Fruit fly (Drosophila melanogaster) whole organism, embryonic: ENCODE measurements around the gene dgt2.

ENCODE experiments used
- CG10147 ChIP-seq: fragments of 200-800 bp; sonication (Bioruptor generic); optimal IDR thresholded peaks from 2 replicates; lab custom pipeline; 2019; ENCODE audit warnings: missing biosample characterization, mild to moderate bottlenecking, missing genetic modification characterization, moderate library complexity
- CG10462 ChIP-seq: fragments of 200-800 bp; sonication (Bioruptor generic); optimal IDR thresholded peaks from 2 replicates; lab custom pipeline; 2016; ENCODE audit warnings: missing biosample characterization, missing genetic modification characterization
- CG11723 ChIP-seq: fragments of 200-800 bp; sonication (Bioruptor generic); optimal IDR thresholded peaks from 2 replicates; lab custom pipeline; 2017; ENCODE audit warnings: missing biosample characterization, mild to moderate bottlenecking, missing genetic modification characterization
- CG13775 ChIP-seq: fragments of 200-800 bp; sonication (Bioruptor generic); optimal IDR thresholded peaks from 3 replicates; lab custom pipeline; 2017; ENCODE audit warnings: missing biosample characterization, mild to moderate bottlenecking, missing genetic modification characterization
- CG13894 ChIP-seq: fragments of 200-800 bp; sonication (Bioruptor generic); optimal IDR thresholded peaks from 3 replicates; lab custom pipeline; 2018; ENCODE audit warnings: missing biosample characterization, mild to moderate bottlenecking, missing genetic modification characterization, moderate library complexity
- CG14014 ChIP-seq: fragments of 200-800 bp; sonication (Bioruptor generic); IDR thresholded peaks from 2 replicates; pipeline ENCODE4 v1.3.6; 2022; ENCODE audit warnings: missing biosample characterization, missing genetic modification characterization
- CG15514 ChIP-seq: fragments of 200-800 bp; sonication (Bioruptor generic); optimal IDR thresholded peaks from 3 replicates; lab custom pipeline; 2017; ENCODE audit warnings: missing biosample characterization, missing genetic modification characterization, mild to moderate bottlenecking, moderate library complexity, missing genetic modification reagents
- CG15696 ChIP-seq: fragments of 200-800 bp; sonication (Bioruptor generic); optimal IDR thresholded peaks from 2 replicates; lab custom pipeline; 2019; ENCODE audit warnings: missing biosample characterization, mild to moderate bottlenecking, missing genetic modification characterization, moderate library complexity
- CG17361 ChIP-seq: fragments of 200-800 bp; sonication (Bioruptor generic); IDR thresholded peaks from 3 replicates; pipeline ENCODE4 v1.3.6; 2022; ENCODE audit warnings: missing biosample characterization, missing genetic modification characterization
- CG17568 ChIP-seq: fragments of 200-800 bp; sonication (Bioruptor generic); optimal IDR thresholded peaks from 2 replicates; lab custom pipeline; 2018; ENCODE audit warnings: missing biosample characterization, mild to moderate bottlenecking, missing genetic modification characterization, moderate library complexity
- CG17829 ChIP-seq: fragments of 200-800 bp; optimal IDR thresholded peaks from 2 replicates; lab custom pipeline; 2019; ENCODE audit warnings: missing biosample characterization, mild to moderate bottlenecking, missing genetic modification characterization, moderate library complexity
- CG30403 ChIP-seq: fragments of 200-800 bp; sonication (Bioruptor generic); optimal IDR thresholded peaks from 3 replicates; lab custom pipeline; 2016; ENCODE audit warnings: missing biosample characterization, missing genetic modification characterization
- CG32772 ChIP-seq: fragments of 200-800 bp; sonication (Bioruptor generic); IDR thresholded peaks from 2 replicates; pipeline ENCODE4 v1.3.6; 2022; ENCODE audit warnings: missing biosample characterization, missing genetic modification characterization
- CG4424 ChIP-seq: fragments of 200-800 bp; sonication (Bioruptor generic); optimal IDR thresholded peaks from 3 replicates; lab custom pipeline; 2016; ENCODE audit warnings: missing biosample characterization, missing genetic modification characterization
- CG5180 ChIP-seq: fragments of 200-800 bp; sonication (Bioruptor generic); optimal IDR thresholded peaks from 3 replicates; lab custom pipeline; 2017; ENCODE audit warnings: missing biosample characterization, missing genetic modification characterization, mild to moderate bottlenecking, moderate library complexity, missing genetic modification reagents
- CG8388 ChIP-seq: fragments of 200-800 bp; sonication (Bioruptor generic); optimal IDR thresholded peaks from 2 replicates; lab custom pipeline; 2019; ENCODE audit warnings: missing biosample characterization, mild to moderate bottlenecking, missing genetic modification characterization, moderate library complexity
- CG8478 ChIP-seq: fragments of >200 bp; optimal IDR thresholded peaks from 2 replicates; lab custom pipeline; 2018
- CG9727 ChIP-seq: fragments of 200-800 bp; sonication (Bioruptor generic); optimal IDR thresholded peaks from 3 replicates; lab custom pipeline; 2017; ENCODE audit warnings: missing biosample characterization, mild to moderate bottlenecking, missing genetic modification characterization
- CrebB ChIP-seq: fragments of 200-800 bp; sonication (Bioruptor generic); optimal IDR thresholded peaks from 3 replicates; lab custom pipeline; 2018; ENCODE audit warnings: missing biosample characterization, mild to moderate bottlenecking, missing genetic modification characterization
- E2f2 ChIP-seq: fragments of 200-800 bp; sonication (Bioruptor generic); IDR thresholded peaks from 2 replicates; pipeline ENCODE4 v1.3.6; 2022; ENCODE audit warnings: missing biosample characterization, missing genetic modification characterization
- HHEX ChIP-seq: fragments of 200-800 bp; sonication (Bioruptor generic); optimal IDR thresholded peaks from 3 replicates; lab custom pipeline; 2017; ENCODE audit warnings: missing biosample characterization, mild to moderate bottlenecking, missing genetic modification characterization, missing genetic modification reagents
- Hr78 ChIP-seq, 2 experiments: fragments of 200-800 bp in 1 of 2; fragments of >200 bp in 1 of 2; sonication (Bioruptor generic) in 1 of 2; optimal IDR thresholded peaks; 2 replicates each; lab custom pipeline; 2017 to 2019; ENCODE audit warnings: missing biosample characterization in 2 of 2, missing genetic modification characterization in 2 of 2, mild to moderate bottlenecking in 1 of 2, moderate library complexity in 1 of 2
- Kr ChIP-seq: fragments of 200-800 bp; sonication (Bioruptor generic); optimal IDR thresholded peaks from 2 replicates; lab custom pipeline; 2017; ENCODE audit warnings: missing biosample characterization, mild to moderate bottlenecking, missing genetic modification characterization
- MBD-R2 ChIP-seq: fragments of 200-800 bp; sonication (Bioruptor generic); IDR thresholded peaks from 2 replicates; pipeline ENCODE4 v1.3.6; 2022; ENCODE audit warnings: missing biosample characterization, missing genetic modification characterization
- Mad ChIP-seq: fragments of 200-800 bp; sonication (Bioruptor generic); optimal IDR thresholded peaks from 2 replicates; lab custom pipeline; 2016; ENCODE audit warnings: missing biosample characterization, missing genetic modification characterization
- Myb ChIP-seq: fragments of 200-800 bp; sonication (Bioruptor generic); optimal IDR thresholded peaks from 2 replicates; lab custom pipeline; 2016; ENCODE audit warnings: missing biosample characterization, missing genetic modification characterization
- NC2α ChIP-seq: fragments of 200-800 bp; sonication (Bioruptor generic); optimal IDR thresholded peaks from 2 replicates; lab custom pipeline; 2016; ENCODE audit warnings: missing biosample characterization, missing genetic modification characterization
- Neu2 ChIP-seq: fragments of 200-800 bp; sonication (Bioruptor generic); optimal IDR thresholded peaks from 3 replicates; lab custom pipeline; 2016; ENCODE audit warnings: missing biosample characterization, missing genetic modification characterization, borderline replicate concordance
- NfI ChIP-seq: fragments of 200-800 bp; sonication (Bioruptor generic); optimal IDR thresholded peaks from 3 replicates; lab custom pipeline; 2018; ENCODE audit warnings: missing biosample characterization, mild to moderate bottlenecking, missing genetic modification characterization, moderate library complexity
- Optix ChIP-seq: fragments of 200-800 bp; sonication (Bioruptor generic); IDR thresholded peaks from 3 replicates; pipeline ENCODE4 v1.3.6; 2022; ENCODE audit warnings: missing biosample characterization, missing genetic modification characterization
- Ravus ChIP-seq: fragments of 200-800 bp; sonication (Bioruptor generic); IDR thresholded peaks from 2 replicates; pipeline ENCODE4 v1.3.6; 2022; ENCODE audit warnings: missing biosample characterization, missing genetic modification characterization
- Sox102F ChIP-seq: fragments of 200-800 bp; sonication (Bioruptor generic); optimal IDR thresholded peaks from 2 replicates; lab custom pipeline; 2018; ENCODE audit warnings: missing biosample characterization, mild to moderate bottlenecking, missing genetic modification characterization, moderate library complexity
- Sry-β ChIP-seq: fragments of 200-800 bp; sonication (Bioruptor generic); optimal IDR thresholded peaks from 2 replicates; lab custom pipeline; 2018; ENCODE audit warnings: missing biosample characterization, mild to moderate bottlenecking, missing genetic modification characterization, moderate library complexity
- Sry-δ ChIP-seq: fragments of 200-800 bp; sonication (Bioruptor generic); optimal IDR thresholded peaks from 2 replicates; lab custom pipeline; 2016; ENCODE audit warnings: missing biosample characterization, missing genetic modification characterization
- Xrp1 ChIP-seq: fragments of 200-800 bp; sonication (Bioruptor generic); IDR thresholded peaks from 2 replicates; pipeline ENCODE4 v1.3.6; 2022; ENCODE audit warnings: missing biosample characterization, missing genetic modification characterization
- YL-1 ChIP-seq: fragments of 200-800 bp; sonication (Bioruptor generic); optimal IDR thresholded peaks from 3 replicates; lab custom pipeline; 2017; ENCODE audit warnings: missing biosample characterization, mild to moderate bottlenecking, missing genetic modification characterization
- bab2 ChIP-seq: fragments of 200-800 bp; sonication (Bioruptor generic); optimal IDR thresholded peaks from 2 replicates; lab custom pipeline; 2016; ENCODE audit warnings: missing biosample characterization, missing genetic modification characterization
- chm ChIP-seq: fragments of 200-800 bp; sonication (Bioruptor generic); IDR thresholded peaks from 2 replicates; pipeline ENCODE4 v1.3.6; 2022; ENCODE audit warnings: missing biosample characterization, missing genetic modification characterization
- crp ChIP-seq, 2 experiments: fragments of 200-800 bp; sonication (Bioruptor generic); optimal IDR thresholded peaks; 2 replicates in 1 of 2; 3 replicates in 1 of 2; lab custom pipeline; 2017; ENCODE audit warnings: missing biosample characterization in 2 of 2, missing genetic modification characterization in 2 of 2, mild to moderate bottlenecking in 1 of 2, moderate library complexity in 1 of 2
- dan ChIP-seq: fragments of 200-800 bp; sonication (Bioruptor generic); IDR thresholded peaks from 2 replicates; pipeline ENCODE4 v1.3.6; 2022; ENCODE audit warnings: missing biosample characterization, missing genetic modification characterization
- dm ChIP-seq: fragments of 200-800 bp; sonication (Bioruptor generic); optimal IDR thresholded peaks from 3 replicates; lab custom pipeline; 2016; ENCODE audit warnings: missing biosample characterization, missing genetic modification characterization
- hb ChIP-seq: fragments of 200-800 bp; sonication (Bioruptor generic); IDR thresholded peaks from 3 replicates; pipeline ENCODE4 v1.3.6; 2022; ENCODE audit warnings: missing biosample characterization, missing genetic modification characterization; ENCODE audit not compliant: partially characterized antibody
- odd ChIP-seq: fragments of 200-800 bp; sonication (Bioruptor generic); optimal IDR thresholded peaks from 2 replicates; lab custom pipeline; 2017; ENCODE audit warnings: missing biosample characterization, mild to moderate bottlenecking, missing genetic modification characterization
- pfk ChIP-seq: fragments of 200-800 bp; sonication (Bioruptor generic); optimal IDR thresholded peaks from 2 replicates; lab custom pipeline; 2018; ENCODE audit warnings: missing biosample characterization, mild to moderate bottlenecking, missing genetic modification characterization, moderate library complexity
- phol ChIP-seq: fragments of 200-800 bp; sonication (Bioruptor generic); optimal IDR thresholded peaks from 3 replicates; lab custom pipeline; 2018; ENCODE audit warnings: missing biosample characterization, mild to moderate bottlenecking, missing genetic modification characterization, moderate library complexity
- pzg ChIP-seq: fragments of 200-800 bp; sonication (Bioruptor generic); optimal IDR thresholded peaks from 3 replicates; lab custom pipeline; 2018; ENCODE audit warnings: missing biosample characterization, mild to moderate bottlenecking, missing genetic modification characterization, moderate library complexity
- ssp ChIP-seq: fragments of 200-800 bp; sonication (Bioruptor generic); IDR thresholded peaks from 2 replicates; pipeline ENCODE4 v1.3.6; 2022; ENCODE audit warnings: missing biosample characterization, missing genetic modification characterization
- stwl ChIP-seq: fragments of 200-800 bp; sonication (Bioruptor generic); optimal IDR thresholded peaks from 3 replicates; lab custom pipeline; 2018; ENCODE audit warnings: missing biosample characterization, mild to moderate bottlenecking, missing genetic modification characterization, moderate library complexity
- sug ChIP-seq: fragments of 200-800 bp; optimal IDR thresholded peaks from 2 replicates; lab custom pipeline; 2019; ENCODE audit warnings: missing biosample characterization, mild to moderate bottlenecking, missing genetic modification characterization, moderate library complexity
- tgo ChIP-seq: fragments of 200-800 bp; sonication (Bioruptor generic); IDR thresholded peaks from 3 replicates; pipeline ENCODE4 v1.3.6; 2022; ENCODE audit warnings: missing biosample characterization, missing genetic modification characterization
- vvl ChIP-seq: fragments of 200-800 bp; sonication (Bioruptor generic); IDR thresholded peaks from 2 replicates; pipeline ENCODE4 v1.3.6; 2022; ENCODE audit warnings: missing biosample characterization, missing genetic modification characterization

dgt2 gene

DNA sequence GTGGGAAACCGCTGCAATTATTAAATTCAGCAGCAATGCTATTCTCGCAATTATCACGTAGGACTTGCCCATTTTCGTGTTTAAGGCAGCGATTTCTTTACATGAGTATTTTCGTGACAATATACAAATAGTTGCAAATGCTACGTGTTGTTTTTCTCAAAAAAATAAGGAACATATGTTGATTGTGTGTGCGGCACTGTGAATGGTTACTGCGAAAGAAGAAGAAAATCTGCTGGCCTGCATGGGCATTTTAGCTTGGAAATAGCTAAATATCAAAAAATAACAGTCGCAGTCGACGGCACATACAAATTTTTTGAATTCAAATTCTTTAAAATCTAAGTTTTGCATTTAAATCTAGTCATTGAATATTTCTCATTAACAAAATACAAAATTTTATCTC is 50.8 kb downstream of the dgt2 start, which contains the start of gene CG6766 (continued):
- TF ChIP-seq YL-1 (GFP tag; lab: Kevin White, UChicago) (peak; percentile 57), CG30403 (GFP tag; lab: Kevin White, UChicago) (no peak), phol (peak; percentile 9), Ravus (GFP tag; lab: Robert Waterston, UW) (no peak), CG10462 (GFP tag; lab: Kevin White, UChicago) (no peak), Sox102F (no peak), dan (GFP tag; lab: Robert Waterston, UW) (no peak), CG17568 (GFP tag; lab: Kevin White, UChicago) (no peak), tgo (GFP tag; lab: Robert Waterston, UW) (no peak), chm (no peak), Hr78 (GFP tag; optimal IDR thresholded peaks at IDR 0.05; lab: Kevin White, UChicago) (no peak), CG8388 (GFP tag; lab: Kevin White, UChicago) (no peak), Kr (no peak), sug (peak; percentile 19), odd (GFP tag; lab: Kevin White, UChicago) (no peak), CG17829 (tag; lab: Kevin White, UChicago) (peak; percentile 4), hb (GFP tag; lab: Robert Waterston, UW) (no peak), Neu2 (no peak), Xrp1 (GFP tag; lab: Robert Waterston, UW) (no peak), CG13894 (tag; lab: Kevin White, UChicago) (no peak), CG4424 (GFP tag; lab: Kevin White, UChicago) (no peak), CG8478 (lab: Kevin White, UChicago) (no peak), bab2 (GFP tag; lab: Kevin White, UChicago) (no peak), Myb (peak; percentile 87), CG15514 (GFP tag; lab: Kevin White, UChicago) (peak; percentile 23), pzg (GFP tag; lab: Kevin White, UChicago) (peak; percentile 68), pfk (GFP tag; lab: Kevin White, UChicago) (no peak), CG15696 (tag; lab: Kevin White, UChicago) (no peak), stwl (tag; lab: Kevin White, UChicago) (peak; percentile 73), CG14014 (no peak), Optix (GFP tag; lab: Robert Waterston, UW) (no peak), CG10147 (no peak), NC2α (GFP tag; lab: Kevin White, UChicago) (no peak), CrebB (tag; lab: Kevin White, UChicago) (no peak), CG11723 (GFP tag; lab: Kevin White, UChicago) (no peak), CG9727 (GFP tag; lab: Kevin White, UChicago) (no peak), CG32772 (GFP tag; lab: Robert Waterston, UW) (no peak), vvl (GFP tag; lab: Robert Waterston, UW) (no peak), CG17361 (GFP tag; lab: Robert Waterston, UW) (no peak), ssp (GFP tag; lab: Robert Waterston, UW) (no peak), CG13775 (no peak), dm (peak; percentile 52), Sry-β (GFP tag; lab: Kevin White, UChicago) (peak; percentile 91), CG5180 (GFP tag; lab: Kevin White, UChicago) (no peak), Mad (GFP tag; lab: Kevin White, UChicago) (no peak), E2f2 (peak; percentile 49), HHEX (GFP tag; lab: Kevin White, UChicago) (no peak), crp (GFP tag; optimal IDR thresholded peaks at IDR 0.05; lab: Kevin White, UChicago) (peak; percentile 6 to 88), MBD-R2 (GFP tag; lab: Robert Waterston, UW) (peak; percentile 96), NfI (GFP tag; lab: Kevin White, UChicago) (no peak), Sry-δ (GFP tag; lab: Kevin White, UChicago) (peak; percentile 35)
